Worm (Caenorhabditis elegans) whole organism, midembryonic: ENCODE data around the gene srw-77.

ENCODE experiments used
- cog-1 ChIP-seq: sonication (generic microtip); optimal IDR thresholded peaks from 2 replicates; lab custom pipeline; 2016; ENCODE audit warnings: missing genetic modification characterization, missing compliant biosample characterization
- flt-1 ChIP-seq: fragments of 200-800 bp; sonication (Bioruptor generic); IDR thresholded peaks from 2 replicates; pipeline ENCODE4 v1.3.6; 2022; ENCODE audit warnings: missing genetic modification characterization, missing compliant biosample characterization
- med-1 ChIP-seq: sonication (generic microtip); optimal IDR thresholded peaks from 2 replicates; lab custom pipeline; 2017; ENCODE audit warnings: missing genetic modification characterization, mild to moderate bottlenecking, missing compliant biosample characterization, antibody characterized with exemption, missing genetic modification reagents; ENCODE audit not compliant: insufficient read depth
- ref-1 ChIP-seq: fragments of 200-800 bp; sonication (Bioruptor generic); conservative IDR thresholded peaks from 2 replicates; pipeline ENCODE4 v1.3.6; 2022; ENCODE audit warnings: missing genetic modification reagents, missing genetic modification characterization, missing compliant biosample characterization
- tab-1 ChIP-seq: fragments of 200-800 bp; sonication (Bioruptor generic); IDR thresholded peaks from 2 replicates; pipeline ENCODE4 v1.3.6; 2022; ENCODE audit warnings: missing genetic modification characterization, missing compliant biosample characterization

DNA sequence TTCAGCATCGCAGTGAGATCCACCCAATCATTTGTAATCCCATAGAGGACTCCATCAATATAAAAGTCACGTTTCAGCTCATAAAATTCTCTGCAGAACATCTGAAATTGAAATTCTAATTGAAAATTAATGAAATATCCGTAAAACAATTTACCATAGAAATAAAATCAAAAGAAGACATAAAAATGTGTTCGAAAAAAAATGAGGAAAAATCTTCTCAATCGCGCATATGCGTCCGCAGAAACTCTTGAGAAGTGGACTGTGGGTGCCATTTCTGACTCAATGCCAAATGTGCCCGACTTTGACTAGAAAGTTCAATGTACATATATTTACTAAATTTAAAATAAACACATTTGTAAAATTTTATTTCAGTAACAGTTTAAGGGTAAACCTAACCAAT, 25.0 kb upstream of the srw-77 start, which contains the start of gene F14F8.9:
- TF ChIP-seq cog-1 (tag; lab: Kevin White, UChicago) (no peak), ref-1 (GFP tag; lab: Robert Waterston, UW) (no peak), tab-1 (GFP tag; lab: Robert Waterston, UW) (no peak), flt-1 (GFP tag; lab: Robert Waterston, UW) (no peak), med-1 (GFP tag; lab: Kevin White, UChicago) (no peak)
